Fruit fly (Drosophila melanogaster) whole organism, wandering third instar larva: ENCODE measurements around the gene Cox11.

ENCODE experiments used
- Abd-B ChIP-seq: fragments of >200 bp; optimal IDR thresholded peaks from 2 replicates; lab custom pipeline; 2017; ENCODE audit warnings: missing biosample characterization, missing genetic modification characterization
- CG9705 ChIP-seq: fragments of 200-800 bp; sonication (Bioruptor generic); optimal IDR thresholded peaks from 2 replicates; lab custom pipeline; 2018; ENCODE audit warnings: missing biosample characterization, mild to moderate bottlenecking, missing genetic modification characterization
- CrebA ChIP-seq: fragments of 200-800 bp; sonication (Bioruptor generic); optimal IDR thresholded peaks from 2 replicates; lab custom pipeline; 2016; ENCODE audit warnings: missing biosample characterization, mild to moderate bottlenecking, missing genetic modification characterization, borderline replicate concordance
- Dfd ChIP-seq: fragments of >200 bp; optimal IDR thresholded peaks from 2 replicates; lab custom pipeline; 2017; ENCODE audit warnings: missing biosample characterization, missing genetic modification characterization
- Dif ChIP-seq: fragments of 200-275, 200-300 bp; sonication (Bioruptor generic); optimal IDR thresholded peaks from 2 replicates; lab custom pipeline; 2018; ENCODE audit warnings: missing biosample characterization, missing genetic modification characterization; ENCODE audit not compliant: partially characterized antibody
- GATAd ChIP-seq: sonication (Bioruptor generic); optimal IDR thresholded peaks from 2 replicates; lab custom pipeline; 2016; ENCODE audit warnings: missing biosample characterization, missing genetic modification characterization
- HLH106 ChIP-seq: fragments of 200-800 bp; optimal IDR thresholded peaks from 3 replicates; lab custom pipeline; 2019; ENCODE audit warnings: missing biosample characterization, mild to moderate bottlenecking, missing genetic modification characterization, moderate library complexity
- Hnf4 ChIP-seq: fragments of 200-800 bp; sonication (Bioruptor generic); optimal IDR thresholded peaks from 2 replicates; lab custom pipeline; 2016; ENCODE audit warnings: missing biosample characterization, mild to moderate bottlenecking, missing genetic modification characterization
- Hr83 ChIP-seq: fragments of 200-300 bp; sonication (Bioruptor generic); optimal IDR thresholded peaks from 2 replicates; lab custom pipeline; 2016; ENCODE audit warnings: missing biosample characterization, mild to moderate bottlenecking, missing genetic modification characterization, moderate library complexity; ENCODE audit not compliant: poor library complexity, severe bottlenecking
- Jra ChIP-seq: sonication (Bioruptor generic); optimal IDR thresholded peaks from 2 replicates; lab custom pipeline; 2016; ENCODE audit warnings: missing biosample characterization, missing genetic modification characterization
- Mio ChIP-seq: sonication (Bioruptor generic); optimal IDR thresholded peaks from 2 replicates; lab custom pipeline; 2016; ENCODE audit warnings: missing biosample characterization, missing genetic modification characterization
- Myc ChIP-seq: fragments of >200 bp; optimal IDR thresholded peaks from 2 replicates; lab custom pipeline; 2017
- N ChIP-seq: fragments of >200 bp; optimal IDR thresholded peaks from 2 replicates; lab custom pipeline; 2018; ENCODE audit warnings: missing biosample characterization, missing external identifiers, missing genetic modification characterization
- OdsH ChIP-seq: fragments of 200-800 bp; sonication (Bioruptor generic); optimal IDR thresholded peaks from 2 replicates; lab custom pipeline; 2016; ENCODE audit warnings: missing biosample characterization, mild to moderate bottlenecking, missing genetic modification characterization
- Rel ChIP-seq, 2 experiments: fragments of 200-800 bp; sonication (Bioruptor generic) in 1 of 2; optimal IDR thresholded peaks; 2 replicates in 1 of 2; 3 replicates in 1 of 2; lab custom pipeline; 2016 to 2019; ENCODE audit warnings: mild to moderate bottlenecking in 2 of 2, missing biosample characterization in 2 of 2, missing genetic modification characterization in 2 of 2, moderate library complexity in 1 of 2
- Vsx2 ChIP-seq: fragments of 200-300, 225-300 bp; sonication (Bioruptor generic); optimal IDR thresholded peaks from 2 replicates; lab custom pipeline; 2018; ENCODE audit warnings: missing biosample characterization, missing genetic modification characterization; ENCODE audit not compliant: partially characterized antibody
- br ChIP-seq: fragments of 200-800 bp; sonication (Bioruptor generic); optimal IDR thresholded peaks from 2 replicates; lab custom pipeline; 2016; ENCODE audit warnings: missing biosample characterization, missing genetic modification characterization
- brk ChIP-seq: fragments of 200-800 bp; sonication (Bioruptor generic); optimal IDR thresholded peaks from 2 replicates; lab custom pipeline; 2016; ENCODE audit warnings: missing biosample characterization, mild to moderate bottlenecking, missing genetic modification characterization
- dl ChIP-seq, 2 experiments: fragments of 175-275, 200-275 bp in 1 of 2; fragments of 200-275 bp in 1 of 2; sonication (Bioruptor generic); optimal IDR thresholded peaks; lab custom pipeline; 2018; ENCODE audit warnings: mild to moderate bottlenecking in 2 of 2, missing biosample characterization in 2 of 2, missing genetic modification characterization in 2 of 2, moderate library complexity in 2 of 2; ENCODE audit not compliant: partially characterized antibody in 2 of 2, insufficient read depth in 1 of 2
- dmrt93B ChIP-seq: fragments of 200-800 bp; sonication (Bioruptor generic); optimal IDR thresholded peaks from 2 replicates; lab custom pipeline; 2018; ENCODE audit warnings: missing biosample characterization, mild to moderate bottlenecking, missing genetic modification characterization
- dsf ChIP-seq: sonication (Bioruptor generic); optimal IDR thresholded peaks from 2 replicates; lab custom pipeline; 2016; ENCODE audit warnings: missing biosample characterization, missing genetic modification characterization, borderline replicate concordance
- foxo ChIP-seq, 2 experiments: fragments of 200-800 bp; sonication (Bioruptor generic); optimal IDR thresholded peaks; 2 replicates in 1 of 2; 3 replicates in 1 of 2; lab custom pipeline; 2016 to 2017; ENCODE audit warnings: missing biosample characterization in 2 of 2, missing genetic modification characterization in 2 of 2
- h ChIP-seq: fragments of 200-800 bp; sonication (Bioruptor generic); optimal IDR thresholded peaks from 3 replicates; lab custom pipeline; 2016; ENCODE audit warnings: missing biosample characterization, mild to moderate bottlenecking, missing genetic modification characterization
- jim ChIP-seq: fragments of 175-275, 200-325 bp; sonication (Bioruptor generic); optimal IDR thresholded peaks from 2 replicates; lab custom pipeline; 2016; ENCODE audit warnings: missing biosample characterization, mild to moderate bottlenecking, missing genetic modification characterization
- lola ChIP-seq: fragments of >200 bp; optimal IDR thresholded peaks from 2 replicates; lab custom pipeline; 2017; ENCODE audit warnings: missing biosample characterization, missing genetic modification characterization
- sage ChIP-seq: fragments of 200-800 bp; sonication (Bioruptor generic); optimal IDR thresholded peaks from 2 replicates; lab custom pipeline; 2016; ENCODE audit warnings: missing biosample characterization, mild to moderate bottlenecking, missing genetic modification characterization
- sv ChIP-seq: fragments of 200-800 bp; sonication (Bioruptor generic); optimal IDR thresholded peaks from 3 replicates; lab custom pipeline; 2016; ENCODE audit warnings: missing biosample characterization, missing genetic modification characterization
- tai ChIP-seq: sonication (Bioruptor generic); optimal IDR thresholded peaks from 2 replicates; lab custom pipeline; 2016; ENCODE audit warnings: missing biosample characterization, missing genetic modification characterization
- usp ChIP-seq: fragments of >200 bp; optimal IDR thresholded peaks from 2 replicates; lab custom pipeline; 2017; ENCODE audit warnings: missing biosample characterization, missing genetic modification characterization
- woc ChIP-seq: sonication (Bioruptor generic); optimal IDR thresholded peaks from 2 replicates; lab custom pipeline; 2016; ENCODE audit warnings: missing biosample characterization, mild to moderate bottlenecking, missing genetic modification characterization

Gene Cox11

DNA sequence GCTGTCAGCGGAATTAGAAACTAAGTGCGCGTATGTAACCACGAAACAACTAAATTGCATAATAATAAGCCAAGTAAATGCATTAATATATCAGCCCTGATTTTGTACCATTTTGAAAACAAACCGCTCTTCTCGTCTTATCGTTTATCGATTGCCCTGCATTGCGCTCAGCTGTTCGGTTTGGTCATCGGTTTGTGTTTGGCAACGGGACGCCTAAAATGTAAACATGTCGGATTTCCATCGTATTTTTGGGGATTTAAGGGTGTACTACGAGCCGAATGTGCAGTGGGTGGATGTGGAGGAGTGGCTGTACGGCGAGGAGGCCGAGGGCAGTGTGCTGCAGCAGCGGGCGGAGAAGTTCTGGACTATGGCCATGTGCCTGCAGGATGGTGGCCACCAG is 1.0 kb upstream of the Cox11 start, which contains the start of gene Cap-D3:
Gene Cap-D3, plus strand, starts transcription at position 183 of the 400 bp plus-strand sequence.
- TF ChIP-seq brk (GFP tag; lab: Kevin White, UChicago): no peak
- no peak for TF ChIP-seq dmrt93B (GFP tag; lab: Kevin White, UChicago)
- no peak for TF ChIP-seq Vsx2 (GFP tag; lab: Kevin White, UChicago)
- TF ChIP-seq br (GFP tag; lab: Kevin White, UChicago): no peak
- TF ChIP-seq foxo (GFP tag; optimal IDR thresholded peaks at IDR 0.05; lab: Kevin White, UChicago): no peak
- TF ChIP-seq CrebA (GFP tag; lab: Kevin White, UChicago): no peak
- no peak for TF ChIP-seq HLH106 (tag; lab: Kevin White, UChicago)
- TF ChIP-seq woc (GFP tag; lab: Kevin White, UChicago): no peak
- TF ChIP-seq sage (GFP tag; lab: Kevin White, UChicago): no peak
- no peak for TF ChIP-seq lola (GFP tag; lab: Kevin White, UChicago)
- no peak for TF ChIP-seq Hnf4 (GFP tag; lab: Kevin White, UChicago)
- TF ChIP-seq Mio: no peak
- no peak for TF ChIP-seq GATAd
- no peak for TF ChIP-seq Dfd (GFP tag; lab: Kevin White, UChicago)
- TF ChIP-seq sv (GFP tag; lab: Kevin White, UChicago): no peak
- TF ChIP-seq, all 38 proteins: peak for 0

DNA sequence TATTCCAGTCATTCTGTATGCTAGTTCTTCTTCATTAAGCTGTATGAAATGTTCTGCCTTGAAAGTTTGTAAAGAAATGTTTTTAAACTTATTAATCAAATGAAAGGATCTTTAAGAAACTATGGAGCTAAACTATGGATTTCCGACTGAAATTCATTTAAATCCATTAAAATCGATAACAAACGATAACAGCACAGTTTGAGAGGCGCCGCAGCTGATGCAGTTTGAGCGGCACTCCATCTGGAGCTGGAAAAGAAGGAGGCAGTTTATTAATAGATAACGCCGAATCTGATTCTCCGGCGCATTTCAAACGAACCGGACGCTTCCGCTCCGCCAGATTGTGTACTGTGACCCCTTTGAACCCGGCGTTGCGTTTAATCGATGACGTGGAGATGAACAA is 1.1 kb downstream of the Cox11 start, which contains the start of gene CG31915:
Gene CG31915, plus strand, starts transcription at position 263 of the 400 bp plus-strand sequence.
- TF ChIP-seq Myc (lab: Kevin White, UChicago) (peak; percentile 76), foxo (GFP tag; optimal IDR thresholded peaks at IDR 0.05; lab: Kevin White, UChicago) (no peak), tai (GFP tag; lab: Kevin White, UChicago) (no peak)

DNA sequence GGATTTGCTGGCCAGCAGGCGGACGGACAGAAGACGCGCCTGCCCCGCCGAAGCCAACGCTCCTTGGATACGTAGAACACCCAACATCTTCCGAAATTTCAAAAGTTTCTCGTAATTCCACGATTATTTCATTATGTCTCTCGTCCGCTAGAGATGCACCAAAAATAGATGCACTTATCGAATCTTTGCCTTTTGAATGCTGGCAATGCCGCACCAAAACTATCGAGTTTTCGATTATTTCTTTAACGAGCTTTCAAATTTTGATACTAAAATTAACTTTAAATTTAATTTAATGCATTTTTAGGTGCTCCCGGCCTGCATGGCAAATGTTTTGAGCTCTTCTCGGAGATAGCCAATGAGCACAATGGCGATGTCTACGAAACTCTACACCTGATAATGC is 5.3 kb downstream of the Cox11 start, which contains the start of gene Coq6:
Gene Coq6, minus strand, starts transcription at position 163 of the 400 bp plus-strand sequence.
- TF ChIP-seq jim (GFP tag; lab: Kevin White, UChicago) (no peak), Hr83 (GFP tag; lab: Kevin White, UChicago) (peak; percentile 80)

DNA sequence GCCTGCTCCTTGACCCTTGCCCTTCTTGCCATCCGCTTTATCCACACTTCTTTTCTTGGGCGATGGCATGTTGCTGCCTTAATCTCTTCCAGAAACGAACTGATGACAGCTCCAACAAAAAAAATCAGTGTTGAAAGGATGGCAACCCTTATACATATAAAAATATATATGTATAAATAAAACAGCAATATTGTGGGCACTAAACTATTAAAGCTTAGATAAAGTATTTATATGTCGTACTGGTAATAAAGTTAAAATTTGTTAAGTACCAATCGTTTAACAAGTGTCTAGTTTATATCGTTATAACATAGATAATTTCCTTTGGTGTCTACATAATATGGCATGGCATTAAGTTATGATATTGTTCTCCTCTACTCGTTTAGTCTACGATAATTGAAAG is 9.9 kb downstream of the Cox11 start, which contains the start of gene tomb:
Gene tomb, minus strand, starts transcription at position 101 of the 400 bp plus-strand sequence.
- TF ChIP-seq Jra (GFP tag; lab: Kevin White, UChicago) (no peak), foxo (GFP tag; optimal IDR thresholded peaks at IDR 0.05; lab: Kevin White, UChicago) (no peak), OdsH (no peak), Rel (GFP tag; optimal IDR thresholded peaks at IDR 0.05; lab: Kevin White, UChicago) (no peak), Rel (tag; optimal IDR thresholded peaks at IDR 0.05; lab: Kevin White, UChicago) (no peak), Abd-B (no peak), Vsx2 (GFP tag; lab: Kevin White, UChicago) (no peak), woc (GFP tag; lab: Kevin White, UChicago) (no peak), dl (GFP tag; optimal IDR thresholded peaks at IDR 0.05; lab: Kevin White, UChicago; ENCODE audit: insufficient read depth in 1 of 2, partially characterized antibody in 2 of 2) (no peak), h (no peak), Dif (GFP tag; lab: Kevin White, UChicago) (no peak), br (GFP tag; lab: Kevin White, UChicago) (no peak), sage (GFP tag; lab: Kevin White, UChicago) (no peak)

DNA sequence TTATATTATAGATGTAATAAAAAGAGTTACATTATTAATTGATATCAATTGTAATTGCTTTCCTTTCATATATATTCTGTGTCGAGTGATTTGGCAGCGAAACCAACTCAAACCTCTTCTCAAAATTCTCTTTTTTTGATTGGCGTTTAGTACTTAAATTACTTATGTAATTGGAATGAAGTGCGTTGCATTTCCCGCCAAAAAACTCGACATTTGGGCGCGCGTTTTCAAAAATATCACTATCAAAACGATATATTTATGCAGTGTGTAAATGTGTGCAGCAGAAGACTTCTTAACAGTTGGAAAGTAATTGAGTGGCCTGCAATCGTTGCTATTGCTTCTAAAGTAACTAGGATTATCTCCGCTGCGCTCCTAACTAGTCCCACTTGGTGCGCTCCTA is 10.3 kb downstream of the Cox11 start:
- no peak for TF ChIP-seq Dfd (GFP tag; lab: Kevin White, UChicago)
- no peak for TF ChIP-seq br (GFP tag; lab: Kevin White, UChicago)
- TF ChIP-seq dsf (GFP tag; lab: Kevin White, UChicago): no peak
- TF ChIP-seq N (GFP tag; lab: Kevin White, UChicago): no peak
- no peak for TF ChIP-seq CG9705 (GFP tag; lab: Kevin White, UChicago)
- no peak for TF ChIP-seq tai (GFP tag; lab: Kevin White, UChicago)
- TF ChIP-seq HLH106 (tag; lab: Kevin White, UChicago): no peak
- no peak for TF ChIP-seq brk (GFP tag; lab: Kevin White, UChicago)
- TF ChIP-seq usp: no peak
